Worm (Caenorhabditis elegans) whole organism, late embryonic: Measurements from ENCODE around the gene srt-44.

Experiments used
- ama-1 ChIP-seq: fragments of 150-350 bp; optimal IDR thresholded peaks from 2 replicates; lab custom pipeline; 2014
- ceh-19 ChIP-seq: fragments of 200-800 bp; sonication (Bioruptor generic); optimal IDR thresholded peaks from 2 replicates; lab custom pipeline; 2018; ENCODE audit warnings: mild to moderate bottlenecking, missing genetic modification characterization, missing compliant biosample characterization
- ceh-31 ChIP-seq: sonication (generic microtip); optimal IDR thresholded peaks from 2 replicates; lab custom pipeline; 2016; ENCODE audit warnings: missing genetic modification characterization, missing compliant biosample characterization
- dmd-4 ChIP-seq: sonication (generic microtip); optimal IDR thresholded peaks from 2 replicates; lab custom pipeline; 2016; ENCODE audit warnings: borderline replicate concordance, missing genetic modification characterization, missing compliant biosample characterization
- fax-1 ChIP-seq: sonication (generic microtip); optimal IDR thresholded peaks from 2 replicates; lab custom pipeline; 2016; ENCODE audit warnings: missing genotype, missing genetic modification characterization, missing compliant biosample characterization
- nhr-232 ChIP-seq: sonication (generic microtip); optimal IDR thresholded peaks from 2 replicates; lab custom pipeline; 2016; ENCODE audit warnings: missing genetic modification characterization, missing compliant biosample characterization
- ref-2 ChIP-seq: sonication (generic microtip); optimal IDR thresholded peaks from 2 replicates; lab custom pipeline; 2016; ENCODE audit warnings: missing genetic modification characterization, missing compliant biosample characterization
- sox-2 ChIP-seq: fragments of 200-800 bp; sonication (Bioruptor generic); IDR thresholded peaks from 2 replicates; pipeline ENCODE4 v1.3.6; 2022; ENCODE audit warnings: missing genetic modification reagents, missing genetic modification characterization, missing compliant biosample characterization
- sox-4 ChIP-seq: sonication (generic microtip); optimal IDR thresholded peaks from 2 replicates; lab custom pipeline; 2017; ENCODE audit warnings: mild to moderate bottlenecking, missing genetic modification characterization, inconsistent platforms, missing compliant biosample characterization

DNA sequence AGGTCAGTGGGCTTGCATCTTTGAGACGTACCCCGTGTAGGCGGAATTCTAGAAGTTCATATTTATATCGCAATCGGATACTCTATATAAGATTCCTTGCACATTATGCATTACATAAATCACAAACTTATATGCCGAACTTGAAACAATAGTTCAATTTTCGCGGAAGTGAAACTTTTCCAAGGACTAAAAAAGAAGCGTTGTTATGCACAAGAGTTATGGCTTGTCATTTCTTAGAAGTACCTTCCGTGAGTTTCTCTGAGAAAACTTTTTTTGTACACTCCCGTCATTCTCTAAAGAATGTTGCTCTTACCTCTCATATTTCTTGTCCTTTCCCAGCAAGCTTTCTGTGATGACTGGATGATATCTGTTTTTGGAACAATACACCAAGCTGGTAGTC is 15.0 kb downstream of the srt-44 start, which contains the start of gene M199.136:
- TF ChIP-seq ceh-19 (no peak), ceh-31 (no peak), ref-2 (tag; lab: Kevin White, UChicago) (no peak), dmd-4 (tag; lab: Kevin White, UChicago) (no peak), sox-4 (tag; lab: Kevin White, UChicago) (no peak), nhr-232 (tag; lab: Kevin White, UChicago) (no peak), ama-1 (lab: Kevin White, UChicago) (no peak), sox-2 (GFP tag; lab: Robert Waterston, UW) (no peak), fax-1 (no peak)
